Worm (Caenorhabditis elegans): ENCODE data around the gene ift-139.

The ift-139 gene

ce11 chrIII:5990090-5990489 is 49.2 kb downstream of the ift-139 start (continued):
- TF ChIP-seq pha-4 (GFP tag; IDR thresholded peaks at IDR 0.05) (no peak), pha-4 (tag; optimal IDR thresholded peaks at IDR 0.05) (no peak), mes-2 (tag; optimal IDR thresholded peaks at IDR 0.05; ENCODE audit: poor library complexity, severe bottlenecking) (no peak), zip-11 (GFP tag; IDR thresholded peaks at IDR 0.05) (no peak), dmd-6 (GFP tag; IDR thresholded peaks at IDR 0.05) (0 out of 2 replicates have a peak, but pooled peaks have one; percentile 12), ceh-32 (tag; optimal IDR thresholded peaks at IDR 0.05; ENCODE audit: poor library complexity) (no peak), lir-3 (tag; optimal IDR thresholded peaks at IDR 0.05) (no peak), nhr-25 (tag; optimal IDR thresholded peaks at IDR 0.05; ENCODE audit: borderline replicate concordance, insufficient read depth) (no peak), daf-16 (GFP tag; optimal IDR thresholded peaks at IDR 0.05) (no peak), daf-16 (tag; optimal IDR thresholded peaks at IDR 0.05) (no peak), fkh-10 (GFP tag; optimal IDR thresholded peaks at IDR 0.05) (peak; percentile 41), ctbp-1 (GFP tag; IDR thresholded peaks at IDR 0.05) (peak; percentile 31; the same call in 1 of the 2 replicates), attf-4 (tag; optimal IDR thresholded peaks at IDR 0.05) (no peak), zip-2 (tag; optimal IDR thresholded peaks at IDR 0.05) (no peak), hlh-30 (tag; optimal IDR thresholded peaks at IDR 0.05; ENCODE audit: insufficient read depth) (peak; percentile 21), ZK546.5 (tag; optimal IDR thresholded peaks at IDR 0.05) (no peak), ceh-44 (GFP tag; IDR thresholded peaks at IDR 0.05) (no peak), Y105C5A.15 (GFP tag; IDR thresholded peaks at IDR 0.05) (no peak), aly-2 (tag; optimal IDR thresholded peaks at IDR 0.05) (no peak), jun-1 (tag; optimal IDR thresholded peaks at IDR 0.05) (no peak), skn-1 (tag; optimal IDR thresholded peaks at IDR 0.05) (no peak), mdl-1 (tag; optimal IDR thresholded peaks at IDR 0.05) (no peak), Y75B8A.6 (GFP tag; IDR thresholded peaks at IDR 0.05) (no peak)

ce11 chrIII:5988991-5989726 is 50.1 kb downstream of the ift-139 start:
- no peak for TF ChIP-seq nhr-28 (tag; optimal IDR thresholded peaks at IDR 0.05)
- TF ChIP-seq madf-5 (GFP tag; IDR thresholded peaks at IDR 0.05) = no peak
- no peak for TF ChIP-seq set-16 (GFP tag; IDR thresholded peaks at IDR 0.05)
- TF ChIP-seq nhr-48 (tag; optimal IDR thresholded peaks at IDR 0.05) = no peak
- no peak for TF ChIP-seq saeg-2 (GFP tag; IDR thresholded peaks at IDR 0.05)
- TF ChIP-seq hif-1 (tag; optimal IDR thresholded peaks at IDR 0.05) = no peak
- no peak for TF ChIP-seq lin-38 (GFP tag; IDR thresholded peaks at IDR 0.05)
- TF ChIP-seq rbr-2 (tag; optimal IDR thresholded peaks at IDR 0.05) = no peak
- no peak for TF ChIP-seq lin-29 (GFP tag; IDR thresholded peaks at IDR 0.05)
- no peak for TF ChIP-seq daf-19 (GFP tag; conservative IDR thresholded peaks at IDR 0.05)
- TF ChIP-seq spr-1 (tag; optimal IDR thresholded peaks at IDR 0.05) = no peak
- TF ChIP-seq T26A8.4 (GFP tag; IDR thresholded peaks at IDR 0.05) = no peak
- no peak for TF ChIP-seq ceh-44 (GFP tag; IDR thresholded peaks at IDR 0.05)
- TF ChIP-seq daf-16 (GFP tag; optimal IDR thresholded peaks at IDR 0.05) = peak in 1 of 2 experiments; percentile 23
- peak; percentile 18 for TF ChIP-seq daf-16 (tag; optimal IDR thresholded peaks at IDR 0.05)
- TF ChIP-seq spr-3 (GFP tag; optimal IDR thresholded peaks at IDR 0.05) = no peak
- TF ChIP-seq attf-4 (tag; optimal IDR thresholded peaks at IDR 0.05) = no peak
- TF ChIP-seq ama-1 (optimal IDR thresholded peaks at IDR 0.05) = no peak
- TF ChIP-seq ceh-62 (tag; optimal IDR thresholded peaks at IDR 0.05) = no peak
- TF ChIP-seq unc-62 (GFP tag; optimal IDR thresholded peaks at IDR 0.05 in 1 of 2) = peak in 1 of 2 experiments; percentile 93
- no peak for TF ChIP-seq unc-62 (tag; optimal IDR thresholded peaks at IDR 0.05)
- TF ChIP-seq fkh-10 (GFP tag; optimal IDR thresholded peaks at IDR 0.05) = no peak
- TF ChIP-seq dmd-9 (GFP tag; IDR thresholded peaks at IDR 0.05) = no peak
- no peak for TF ChIP-seq zip-2 (tag; optimal IDR thresholded peaks at IDR 0.05)
- no peak for TF ChIP-seq dve-1 (tag; optimal IDR thresholded peaks at IDR 0.05; ENCODE audit: insufficient read depth)
- TF ChIP-seq nhr-111 (GFP tag; optimal IDR thresholded peaks at IDR 0.05) = no peak
- TF ChIP-seq nhr-77 (tag; optimal IDR thresholded peaks at IDR 0.05) = no peak
- TF ChIP-seq ceh-32 (tag; optimal IDR thresholded peaks at IDR 0.05; ENCODE audit: poor library complexity) = no peak
- TF ChIP-seq hlh-11 (tag; optimal IDR thresholded peaks at IDR 0.05) = peak; percentile 27
- no peak for TF ChIP-seq arid-1 (GFP tag; conservative IDR thresholded peaks at IDR 0.05)
- no peak for TF ChIP-seq nhr-237 (tag; optimal IDR thresholded peaks at IDR 0.05)
- TF ChIP-seq lsy-2 (tag; optimal IDR thresholded peaks at IDR 0.05) = no peak
- peak; percentile 14 for TF ChIP-seq mep-1 (tag; optimal IDR thresholded peaks at IDR 0.05)

Data from whole organism, L4 larva.